Fruit fly (Drosophila melanogaster) whole organism, embryonic: ENCODE measurements around the gene TfAP-2.

ENCODE experiments used
- Atf-2 ChIP-seq: fragments of 200-800 bp; sonication (Bioruptor generic); optimal IDR thresholded peaks from 2 replicates; lab custom pipeline; 2016; ENCODE audit warnings: missing biosample characterization, missing genetic modification characterization
- Atf3 ChIP-seq: fragments of 200-800 bp; sonication (Bioruptor generic); optimal IDR thresholded peaks from 3 replicates; lab custom pipeline; 2016; ENCODE audit warnings: missing biosample characterization, missing genetic modification characterization
- Awh ChIP-seq: fragments of 200-800 bp; sonication (Bioruptor generic); IDR thresholded peaks from 2 replicates; pipeline ENCODE4, ENCODE4 v1.3.6; 2022; ENCODE audit warnings: missing biosample characterization, missing genetic modification characterization
- CG10462 ChIP-seq: fragments of 200-800 bp; sonication (Bioruptor generic); optimal IDR thresholded peaks from 2 replicates; lab custom pipeline; 2016; ENCODE audit warnings: missing biosample characterization, missing genetic modification characterization
- CG11695 ChIP-seq: fragments of 200-800 bp; sonication (Bioruptor generic); IDR thresholded peaks from 3 replicates; pipeline ENCODE4 v1.3.6; 2022; ENCODE audit warnings: missing biosample characterization, missing genetic modification characterization
- CG12155 ChIP-seq: fragments of 200-800 bp; sonication (Bioruptor generic); optimal IDR thresholded peaks from 3 replicates; lab custom pipeline; 2016; ENCODE audit warnings: missing biosample characterization, missing genetic modification characterization
- CG12391 ChIP-seq: fragments of 200-800 bp; sonication (Bioruptor generic); optimal IDR thresholded peaks from 3 replicates; lab custom pipeline; 2018; ENCODE audit warnings: missing biosample characterization, mild to moderate bottlenecking, missing genetic modification characterization, moderate library complexity
- CG12769 ChIP-seq: fragments of 200-800 bp; sonication (Bioruptor generic); optimal IDR thresholded peaks from 2 replicates; lab custom pipeline; 2019; ENCODE audit warnings: missing biosample characterization, mild to moderate bottlenecking, missing genetic modification characterization, moderate library complexity
- CG13123 ChIP-seq: fragments of 200-800 bp; sonication (Bioruptor generic); optimal IDR thresholded peaks from 2 replicates; lab custom pipeline; 2016; ENCODE audit warnings: missing biosample characterization, missing genetic modification characterization
- CG13296 ChIP-seq: fragments of 200-800 bp; sonication (Bioruptor generic); optimal IDR thresholded peaks from 3 replicates; lab custom pipeline; 2018; ENCODE audit warnings: missing biosample characterization, mild to moderate bottlenecking, missing genetic modification characterization
- CG15269 ChIP-seq: fragments of 200-800 bp; sonication (Bioruptor generic); optimal IDR thresholded peaks from 2 replicates; lab custom pipeline; 2018; ENCODE audit warnings: missing biosample characterization, mild to moderate bottlenecking, missing genetic modification characterization, moderate library complexity
- CG1529 ChIP-seq: fragments of 200-800 bp; sonication (Bioruptor generic); optimal IDR thresholded peaks from 3 replicates; lab custom pipeline; 2018; ENCODE audit warnings: missing biosample characterization, missing genetic modification characterization
- CG16779 ChIP-seq: fragments of 200-800 bp; sonication (Bioruptor generic); IDR thresholded peaks from 2 replicates; pipeline ENCODE4 v1.3.6; 2022; ENCODE audit warnings: missing biosample characterization, missing genetic modification characterization
- CG1832 ChIP-seq: fragments of 200-800 bp; sonication (Bioruptor generic); optimal IDR thresholded peaks from 2 replicates; lab custom pipeline; 2017; ENCODE audit warnings: missing biosample characterization, mild to moderate bottlenecking, missing genetic modification characterization, inconsistent platforms
- CG18764 ChIP-seq: fragments of 200-800 bp; sonication (Bioruptor generic); optimal IDR thresholded peaks from 3 replicates; lab custom pipeline; 2016; ENCODE audit warnings: missing biosample characterization, missing genetic modification characterization
- CG30020 ChIP-seq: fragments of 200-800 bp; optimal IDR thresholded peaks from 2 replicates; lab custom pipeline; 2019; ENCODE audit warnings: missing biosample characterization, mild to moderate bottlenecking, missing genetic modification characterization, moderate library complexity
- CG31441 ChIP-seq: fragments of 200-800 bp; sonication (Bioruptor generic); IDR thresholded peaks from 2 replicates; pipeline ENCODE4 v1.3.6; 2022; ENCODE audit warnings: missing biosample characterization, missing genetic modification characterization
- CG3163 ChIP-seq: fragments of 200-800 bp; sonication (Bioruptor generic); optimal IDR thresholded peaks from 3 replicates; lab custom pipeline; 2016; ENCODE audit warnings: missing biosample characterization, missing genetic modification characterization
- CG3838 ChIP-seq: fragments of 200-800 bp; sonication (Bioruptor generic); optimal IDR thresholded peaks from 3 replicates; lab custom pipeline; 2016; ENCODE audit warnings: missing biosample characterization, missing genetic modification characterization
- CG4360 ChIP-seq: fragments of 200-800 bp; sonication (Bioruptor generic); IDR thresholded peaks from 2 replicates; pipeline ENCODE4 v1.3.6; 2022; ENCODE audit warnings: missing biosample characterization, missing genetic modification characterization
- CG4424 ChIP-seq: fragments of 200-800 bp; sonication (Bioruptor generic); optimal IDR thresholded peaks from 3 replicates; lab custom pipeline; 2016; ENCODE audit warnings: missing biosample characterization, missing genetic modification characterization
- CG6254 ChIP-seq: fragments of 200-800 bp; sonication (Bioruptor generic); optimal IDR thresholded peaks from 3 replicates; lab custom pipeline; 2017; ENCODE audit warnings: mild to moderate bottlenecking, missing biosample characterization, missing genetic modification reagents, missing genetic modification characterization
- CG6272 ChIP-seq: fragments of 200-800 bp; sonication (Bioruptor generic); IDR thresholded peaks from 2 replicates; pipeline ENCODE4 v1.3.6; 2022; ENCODE audit warnings: missing biosample characterization, missing genetic modification characterization
- CG6689 ChIP-seq: fragments of 200-800 bp; sonication (Bioruptor generic); IDR thresholded peaks from 2 replicates; pipeline ENCODE4 v1.3.6; 2022; ENCODE audit warnings: missing biosample characterization, missing genetic modification characterization
- CG6791 ChIP-seq: fragments of 200-800 bp; sonication (Bioruptor generic); IDR thresholded peaks from 3 replicates; pipeline ENCODE4 v1.3.6; 2022; ENCODE audit warnings: missing biosample characterization, missing genetic modification characterization; ENCODE audit not compliant: partially characterized antibody
- CG8944 ChIP-seq: fragments of 200-800 bp; sonication (Bioruptor generic); optimal IDR thresholded peaks from 3 replicates; lab custom pipeline; 2016; ENCODE audit warnings: missing biosample characterization, missing genetic modification characterization
- CG9437 ChIP-seq: fragments of 200-800 bp; sonication (Bioruptor generic); optimal IDR thresholded peaks from 2 replicates; lab custom pipeline; 2018; ENCODE audit warnings: missing biosample characterization, mild to moderate bottlenecking, missing genetic modification characterization
- D19A ChIP-seq: fragments of 200-800 bp; optimal IDR thresholded peaks from 3 replicates; lab custom pipeline; 2019; ENCODE audit warnings: missing biosample characterization, mild to moderate bottlenecking, missing genetic modification characterization, moderate library complexity
- Fer1 ChIP-seq: fragments of 200-800 bp; sonication (Bioruptor generic); optimal IDR thresholded peaks from 2 replicates; lab custom pipeline; 2017; ENCODE audit warnings: missing biosample characterization, mild to moderate bottlenecking, missing genetic modification characterization
- HLH3B ChIP-seq: fragments of 200-800 bp; sonication (Bioruptor generic); IDR thresholded peaks from 2 replicates; pipeline ENCODE4 v1.3.6; 2022; ENCODE audit warnings: missing biosample characterization, missing genetic modification characterization
- HLH4C ChIP-seq: fragments of 200-800 bp; sonication (Bioruptor generic); IDR thresholded peaks from 3 replicates; pipeline ENCODE4 v1.3.6; 2022; ENCODE audit warnings: missing biosample characterization, missing genetic modification characterization; ENCODE audit not compliant: partially characterized antibody
- Hand ChIP-seq: fragments of 200-800 bp; sonication (Bioruptor generic); optimal IDR thresholded peaks from 2 replicates; lab custom pipeline; 2017; ENCODE audit warnings: mild to moderate bottlenecking, missing biosample characterization, missing genetic modification reagents, missing genetic modification characterization
- NC2β ChIP-seq: fragments of 200-800 bp; sonication (Bioruptor generic); optimal IDR thresholded peaks from 2 replicates; lab custom pipeline; 2016; ENCODE audit warnings: missing biosample characterization, missing genetic modification characterization
- Neu2 ChIP-seq: fragments of 200-800 bp; sonication (Bioruptor generic); optimal IDR thresholded peaks from 3 replicates; lab custom pipeline; 2016; ENCODE audit warnings: missing biosample characterization, missing genetic modification characterization, borderline replicate concordance
- Oli ChIP-seq: fragments of 200-800 bp; sonication (Bioruptor generic); optimal IDR thresholded peaks from 2 replicates; lab custom pipeline; 2018; ENCODE audit warnings: missing biosample characterization, mild to moderate bottlenecking, missing genetic modification characterization, moderate library complexity
- al ChIP-seq: fragments of 200-800 bp; sonication (Bioruptor generic); IDR thresholded peaks from 2 replicates; pipeline ENCODE4 v1.3.6; 2022; ENCODE audit warnings: missing biosample characterization, missing genetic modification characterization
- cas ChIP-seq: fragments of 200-800 bp; sonication (Bioruptor generic); IDR thresholded peaks from 2 replicates; pipeline ENCODE4 v1.3.6; 2022; ENCODE audit warnings: missing biosample characterization, missing genetic modification characterization
- chm ChIP-seq: fragments of 200-800 bp; sonication (Bioruptor generic); IDR thresholded peaks from 2 replicates; pipeline ENCODE4 v1.3.6; 2022; ENCODE audit warnings: missing biosample characterization, missing genetic modification characterization
- ci ChIP-seq: fragments of 200-800 bp; sonication (Bioruptor generic); IDR thresholded peaks from 3 replicates; pipeline ENCODE4 v1.3.6; 2022; ENCODE audit warnings: missing biosample characterization, missing genetic modification characterization
- dan ChIP-seq: fragments of 200-800 bp; sonication (Bioruptor generic); IDR thresholded peaks from 2 replicates; pipeline ENCODE4 v1.3.6; 2022; ENCODE audit warnings: missing biosample characterization, missing genetic modification characterization
- exex ChIP-seq: fragments of 200-800 bp; sonication (Bioruptor generic); optimal IDR thresholded peaks from 4 replicates; lab custom pipeline; 2018; ENCODE audit warnings: missing biosample characterization, mild to moderate bottlenecking, missing genetic modification characterization, moderate library complexity
- gsb-n ChIP-seq: fragments of 200-800 bp; sonication (Bioruptor generic); optimal IDR thresholded peaks from 3 replicates; lab custom pipeline; 2018; ENCODE audit warnings: missing biosample characterization, mild to moderate bottlenecking, missing genetic modification characterization
- mld ChIP-seq: fragments of 200-800 bp; sonication (Bioruptor generic); IDR thresholded peaks from 3 replicates; pipeline ENCODE4 v1.3.6; 2022; ENCODE audit warnings: missing biosample characterization, missing genetic modification characterization; ENCODE audit not compliant: partially characterized antibody
- oc ChIP-seq: fragments of 200-800 bp; sonication (Bioruptor generic); optimal IDR thresholded peaks from 2 replicates; lab custom pipeline; 2018; ENCODE audit warnings: missing biosample characterization, mild to moderate bottlenecking, missing genetic modification characterization, moderate library complexity
- peb ChIP-seq: fragments of 200-800 bp; sonication (Bioruptor generic); IDR thresholded peaks from 2 replicates; pipeline ENCODE4 v1.3.6; 2022; ENCODE audit warnings: missing biosample characterization, missing genetic modification characterization
- row ChIP-seq: fragments of 200-800 bp; sonication (Bioruptor generic); IDR thresholded peaks from 3 replicates; pipeline ENCODE4 v1.3.6; 2022; ENCODE audit warnings: missing biosample characterization, missing genetic modification characterization
- salm ChIP-seq: fragments of 200-800 bp; sonication (Bioruptor generic); optimal IDR thresholded peaks from 2 replicates; lab custom pipeline; 2018; ENCODE audit warnings: missing biosample characterization, mild to moderate bottlenecking, missing genetic modification characterization
- sens ChIP-seq: fragments of 200-800 bp; sonication (Bioruptor generic); peaks from one replicate; lab custom pipeline; 2016; ENCODE audit warnings: missing biosample characterization, missing genetic modification characterization
- trem ChIP-seq: fragments of 200-800 bp; optimal IDR thresholded peaks from 3 replicates; lab custom pipeline; 2019; ENCODE audit warnings: missing biosample characterization, mild to moderate bottlenecking, missing genetic modification characterization, moderate library complexity
- vvl ChIP-seq: fragments of 200-800 bp; sonication (Bioruptor generic); IDR thresholded peaks from 2 replicates; pipeline ENCODE4 v1.3.6; 2022; ENCODE audit warnings: missing biosample characterization, missing genetic modification characterization
- zen2 ChIP-seq: fragments of 200-800 bp; sonication (Bioruptor generic); IDR thresholded peaks from 3 replicates; pipeline ENCODE4 v1.3.6; 2022; ENCODE audit warnings: missing biosample characterization, missing genetic modification characterization; ENCODE audit not compliant: partially characterized antibody
- zfh2 ChIP-seq: fragments of 200-800 bp; sonication (Bioruptor generic); optimal IDR thresholded peaks from 2 replicates; lab custom pipeline; 2016; ENCODE audit warnings: missing biosample characterization, missing genetic modification characterization

Gene TfAP-2

DNA sequence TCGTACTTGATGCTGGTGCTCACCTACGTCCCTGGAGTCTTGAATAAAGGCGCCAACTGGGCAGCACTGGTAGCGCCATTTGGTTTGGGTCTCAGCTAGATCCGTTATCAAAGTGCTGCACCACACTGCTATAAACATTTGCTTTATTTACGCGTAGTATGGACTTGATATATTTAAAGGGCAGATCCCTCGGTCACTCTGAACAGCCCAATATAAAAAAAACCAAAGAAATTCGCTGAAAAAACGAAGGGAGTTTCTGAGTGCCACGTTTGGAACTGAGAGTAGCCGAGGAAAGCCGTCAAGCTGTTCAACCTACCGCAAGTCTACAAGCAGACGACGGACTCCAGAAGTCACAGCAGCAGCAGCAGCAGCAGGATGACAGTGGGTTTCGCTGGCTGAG lies 54.2 kb downstream of the TfAP-2 start, which contains the start of gene Atox1 (continued):
- TF ChIP-seq Atf-2 (GFP tag; lab: Kevin White, UChicago) (no peak), CG31441 (GFP tag; lab: Robert Waterston, UW) (no peak), sens (GFP tag; lab: Kevin White, UChicago) (peak; percentile 78), CG10462 (GFP tag; lab: Kevin White, UChicago) (no peak), HLH3B (peak; percentile 38; the same call in 1 of the 2 replicates), CG30020 (peak; percentile 11), CG12391 (tag; lab: Kevin White, UChicago) (peak; percentile 35), ci (GFP tag; lab: Robert Waterston, UW) (peak; percentile 78; the same call in 2 of the 3 replicates), CG4360 (no peak), NC2β (GFP tag; lab: Kevin White, UChicago) (peak; percentile 1), CG4424 (GFP tag; lab: Kevin White, UChicago) (peak; percentile 10), chm (GFP tag; lab: Robert Waterston, UW) (no peak), dan (GFP tag; lab: Robert Waterston, UW) (no peak), cas (peak; percentile 20; the same call in 1 of the 2 replicates), CG3838 (no peak), CG1529 (GFP tag; lab: Kevin White, UChicago) (no peak), salm (tag; lab: Kevin White, UChicago) (peak; percentile 0), Hand (GFP tag; lab: Kevin White, UChicago) (no peak), CG6791 (GFP tag; lab: Robert Waterston, UW) (0 out of 3 replicates have a peak, but pooled peaks have one; percentile 39), CG6689 (GFP tag; lab: Robert Waterston, UW) (no peak), CG6254 (no peak), exex (no peak), Oli (tag; lab: Kevin White, UChicago) (no peak), row (GFP tag; lab: Robert Waterston, UW) (peak; percentile 23; the same call in 1 of the 3 replicates), al (GFP tag; lab: Robert Waterston, UW) (no peak), CG3163 (GFP tag; lab: Kevin White, UChicago) (peak; percentile 27), CG16779 (GFP tag; lab: Robert Waterston, UW) (no peak), Atf3 (GFP tag; lab: Kevin White, UChicago) (no peak), CG18764 (no peak), CG13296 (no peak), CG9437 (GFP tag; lab: Kevin White, UChicago) (no peak), Neu2 (GFP tag; lab: Kevin White, UChicago) (no peak), HLH4C (no peak), CG13123 (GFP tag; lab: Kevin White, UChicago) (no peak), mld (no peak), CG1832 (no peak), CG12155 (GFP tag; lab: Kevin White, UChicago) (peak; percentile 12), zen2 (no peak), CG6272 (GFP tag; lab: Robert Waterston, UW) (no peak), CG12769 (tag; lab: Kevin White, UChicago) (no peak), trem (peak; percentile 60), zfh2 (GFP tag; lab: Kevin White, UChicago) (no peak), peb (no peak), vvl (GFP tag; lab: Robert Waterston, UW) (0 out of 2 replicates have a peak, but pooled peaks have one; percentile 52), Awh (GFP tag; lab: Robert Waterston, UW) (no peak), Fer1 (GFP tag; lab: Kevin White, UChicago) (peak; percentile 65), CG15269 (tag; lab: Kevin White, UChicago) (no peak), gsb-n (tag; lab: Kevin White, UChicago) (no peak), D19A (tag; lab: Kevin White, UChicago) (peak; percentile 7), oc (tag; lab: Kevin White, UChicago) (no peak), CG8944 (no peak), CG11695 (no peak)
